Fruit fly (Drosophila melanogaster) whole organism, embryonic: ENCODE measurements around the gene bark.

ENCODE experiments used
- Abd-B ChIP-seq: fragments of 200-800 bp; sonication (Bioruptor generic); optimal IDR thresholded peaks from 2 replicates; lab custom pipeline; 2018; ENCODE audit warnings: missing biosample characterization, mild to moderate bottlenecking, missing genetic modification characterization, moderate library complexity
- Adf1 ChIP-seq: fragments of 200-800 bp; sonication (Bioruptor generic); IDR thresholded peaks from 2 replicates; pipeline ENCODE4 v1.3.6; 2022; ENCODE audit warnings: missing biosample characterization, missing genetic modification characterization
- Aef1 ChIP-seq: fragments of 200-800 bp; sonication (Bioruptor generic); IDR thresholded peaks from 3 replicates; pipeline ENCODE4 v1.3.6; 2022; ENCODE audit warnings: missing biosample characterization, missing genetic modification characterization
- CG10267 ChIP-seq: fragments of 200-800 bp; sonication (Bioruptor generic); optimal IDR thresholded peaks from 2 replicates; lab custom pipeline; 2018; ENCODE audit warnings: missing biosample characterization, mild to moderate bottlenecking, missing genetic modification characterization, moderate library complexity
- CG11247 ChIP-seq: fragments of 200-800 bp; sonication (Bioruptor generic); IDR thresholded peaks from 2 replicates; pipeline ENCODE4 v1.3.6; 2022; ENCODE audit warnings: missing biosample characterization, missing genetic modification characterization
- CG15073 ChIP-seq: fragments of 200-800 bp; sonication (Bioruptor generic); optimal IDR thresholded peaks from 2 replicates; lab custom pipeline; 2016; ENCODE audit warnings: missing biosample characterization, missing genetic modification characterization
- CG15269 ChIP-seq: fragments of 200-800 bp; sonication (Bioruptor generic); optimal IDR thresholded peaks from 2 replicates; lab custom pipeline; 2018; ENCODE audit warnings: missing biosample characterization, mild to moderate bottlenecking, missing genetic modification characterization, moderate library complexity
- CG1602 ChIP-seq: fragments of 200-800 bp; sonication (Bioruptor generic); optimal IDR thresholded peaks from 3 replicates; lab custom pipeline; 2016; ENCODE audit warnings: missing biosample characterization, missing genetic modification characterization
- CG16813 ChIP-seq: fragments of 200-800 bp; sonication (Bioruptor generic); IDR thresholded peaks from 3 replicates; pipeline ENCODE4 v1.3.6; 2022; ENCODE audit warnings: missing biosample characterization, missing genetic modification characterization; ENCODE audit not compliant: partially characterized antibody
- CG2199 ChIP-seq: fragments of 200-800 bp; sonication (Bioruptor generic); IDR thresholded peaks from 3 replicates; pipeline ENCODE4 v1.3.6; 2022; ENCODE audit warnings: missing biosample characterization, missing genetic modification characterization
- CG30020 ChIP-seq: fragments of 200-800 bp; optimal IDR thresholded peaks from 2 replicates; lab custom pipeline; 2019; ENCODE audit warnings: missing biosample characterization, mild to moderate bottlenecking, missing genetic modification characterization, moderate library complexity
- CG3065 ChIP-seq: fragments of 200-800 bp; sonication (Bioruptor generic); optimal IDR thresholded peaks from 2 replicates; lab custom pipeline; 2016; ENCODE audit warnings: missing biosample characterization, missing genetic modification characterization
- CG32772 ChIP-seq: fragments of 200-800 bp; sonication (Bioruptor generic); IDR thresholded peaks from 2 replicates; pipeline ENCODE4 v1.3.6; 2022; ENCODE audit warnings: missing biosample characterization, missing genetic modification characterization
- CG43689 ChIP-seq: fragments of 200-800 bp; sonication (Bioruptor generic); IDR thresholded peaks from 2 replicates; pipeline ENCODE4 v1.3.6; 2022; ENCODE audit warnings: missing biosample characterization, missing genetic modification characterization
- CG6813 ChIP-seq: fragments of 200-800 bp; sonication (Bioruptor generic); optimal IDR thresholded peaks from 2 replicates; lab custom pipeline; 2017; ENCODE audit warnings: missing biosample characterization, missing genetic modification characterization, mild to moderate bottlenecking, moderate library complexity, missing genetic modification reagents
- CG8089 ChIP-seq: fragments of 200-800 bp; sonication (Bioruptor generic); optimal IDR thresholded peaks from 3 replicates; lab custom pipeline; 2016; ENCODE audit warnings: missing biosample characterization, missing genetic modification characterization
- CG8359 ChIP-seq: fragments of 200-800 bp; sonication (Bioruptor generic); optimal IDR thresholded peaks from 2 replicates; lab custom pipeline; 2017; ENCODE audit warnings: missing biosample characterization, mild to moderate bottlenecking, missing genetic modification characterization, borderline replicate concordance
- CG8388 ChIP-seq: fragments of 200-800 bp; sonication (Bioruptor generic); optimal IDR thresholded peaks from 2 replicates; lab custom pipeline; 2019; ENCODE audit warnings: missing biosample characterization, mild to moderate bottlenecking, missing genetic modification characterization, moderate library complexity
- CG9609 ChIP-seq: fragments of 200-800 bp; sonication (Bioruptor generic); optimal IDR thresholded peaks from 3 replicates; lab custom pipeline; 2016; ENCODE audit warnings: missing biosample characterization, missing genetic modification characterization
- CTCF ChIP-seq: fragments of 200-800 bp; sonication (Bioruptor generic); optimal IDR thresholded peaks from 2 replicates; lab custom pipeline; 2017; ENCODE audit warnings: missing biosample characterization, mild to moderate bottlenecking, missing genetic modification characterization, moderate library complexity
- CoRest ChIP-seq: fragments of 200-800 bp; sonication (Bioruptor generic); optimal IDR thresholded peaks from 3 replicates; lab custom pipeline; 2018; ENCODE audit warnings: missing biosample characterization, mild to moderate bottlenecking, missing genetic modification characterization, moderate library complexity
- D ChIP-seq, 2 experiments: fragments of 200-800 bp in 1 of 2; fragments of >200 bp in 1 of 2; sonication (Bioruptor generic) in 1 of 2; optimal IDR thresholded peaks; 2 replicates in 1 of 2; 3 replicates in 1 of 2; lab custom pipeline; 2017; ENCODE audit warnings: mild to moderate bottlenecking in 1 of 2, missing biosample characterization in 1 of 2, missing genetic modification characterization in 1 of 2, missing genetic modification reagents in 1 of 2
- Doc3 ChIP-seq: fragments of 200-800 bp; sonication (Bioruptor generic); IDR thresholded peaks from 3 replicates; pipeline ENCODE4 v1.3.6; 2022; ENCODE audit warnings: missing biosample characterization, missing genetic modification characterization; ENCODE audit not compliant: partially characterized antibody
- ERR ChIP-seq: fragments of 200-800 bp; sonication (Bioruptor generic); optimal IDR thresholded peaks from 2 replicates; lab custom pipeline; 2016; ENCODE audit warnings: missing biosample characterization, missing genetic modification characterization
- Hand ChIP-seq: fragments of 200-800 bp; sonication (Bioruptor generic); optimal IDR thresholded peaks from 2 replicates; lab custom pipeline; 2017; ENCODE audit warnings: mild to moderate bottlenecking, missing biosample characterization, missing genetic modification reagents, missing genetic modification characterization
- Hr3 ChIP-seq: fragments of 200-800 bp; sonication (Bioruptor generic); optimal IDR thresholded peaks from 3 replicates; lab custom pipeline; 2016; ENCODE audit warnings: missing biosample characterization, missing genetic modification characterization
- Hr39 ChIP-seq: fragments of >200 bp; optimal IDR thresholded peaks from 2 replicates; lab custom pipeline; 2017
- MESR4 ChIP-seq: fragments of 200-800 bp; sonication (Bioruptor generic); optimal IDR thresholded peaks from 2 replicates; lab custom pipeline; 2018; ENCODE audit warnings: missing biosample characterization, mild to moderate bottlenecking, missing genetic modification characterization, moderate library complexity
- Max ChIP-seq: fragments of 200-800 bp; sonication (Bioruptor generic); optimal IDR thresholded peaks from 2 replicates; lab custom pipeline; 2016; ENCODE audit warnings: missing biosample characterization, mild to moderate bottlenecking, missing genetic modification characterization
- NC2β ChIP-seq: fragments of 200-800 bp; sonication (Bioruptor generic); optimal IDR thresholded peaks from 2 replicates; lab custom pipeline; 2016; ENCODE audit warnings: missing biosample characterization, missing genetic modification characterization
- Ravus ChIP-seq: fragments of 200-800 bp; sonication (Bioruptor generic); IDR thresholded peaks from 2 replicates; pipeline ENCODE4 v1.3.6; 2022; ENCODE audit warnings: missing biosample characterization, missing genetic modification characterization
- Xbp1 ChIP-seq: fragments of 200-800 bp; sonication (Bioruptor generic); optimal IDR thresholded peaks from 3 replicates; lab custom pipeline; 2016; ENCODE audit warnings: missing biosample characterization, mild to moderate bottlenecking, missing genetic modification characterization
- al ChIP-seq: fragments of 200-800 bp; sonication (Bioruptor generic); IDR thresholded peaks from 2 replicates; pipeline ENCODE4 v1.3.6; 2022; ENCODE audit warnings: missing biosample characterization, missing genetic modification characterization
- ara ChIP-seq: fragments of 200-800 bp; sonication (Bioruptor generic); IDR thresholded peaks from 2 replicates; pipeline ENCODE4 v1.3.6; 2022; ENCODE audit warnings: missing biosample characterization, missing genetic modification characterization
- bcd ChIP-seq: fragments of 200-800 bp; sonication (Bioruptor generic); optimal IDR thresholded peaks from 2 replicates; lab custom pipeline; 2017; ENCODE audit warnings: missing biosample characterization, mild to moderate bottlenecking, missing genetic modification characterization
- cad ChIP-seq: fragments of >200 bp; optimal IDR thresholded peaks from 2 replicates; lab custom pipeline; 2017; ENCODE audit warnings: missing biosample characterization, missing genetic modification characterization
- crp ChIP-seq, 2 experiments: fragments of 200-800 bp; sonication (Bioruptor generic); optimal IDR thresholded peaks; 2 replicates in 1 of 2; 3 replicates in 1 of 2; lab custom pipeline; 2017; ENCODE audit warnings: missing biosample characterization in 2 of 2, missing genetic modification characterization in 2 of 2, mild to moderate bottlenecking in 1 of 2, moderate library complexity in 1 of 2
- dmrt11E ChIP-seq: fragments of 200-800 bp; sonication (Bioruptor generic); optimal IDR thresholded peaks from 3 replicates; lab custom pipeline; 2018; ENCODE audit warnings: missing biosample characterization, mild to moderate bottlenecking, missing genetic modification characterization, moderate library complexity
- dpn ChIP-seq, 2 experiments: fragments of 200-800 bp; sonication (Bioruptor generic); optimal IDR thresholded peaks; 3 replicates each; lab custom pipeline; 2016; ENCODE audit warnings: missing biosample characterization in 2 of 2, missing genetic modification characterization in 2 of 2
- eve ChIP-seq, 2 experiments: fragments of >200 bp; optimal IDR thresholded peaks; 2 replicates each; lab custom pipeline; 2017; ENCODE audit warnings: missing biosample characterization in 2 of 2, missing genetic modification characterization in 2 of 2
- fd96Cb ChIP-seq: fragments of 200-800 bp; sonication (Bioruptor generic); optimal IDR thresholded peaks from 2 replicates; lab custom pipeline; 2018; ENCODE audit warnings: missing biosample characterization, mild to moderate bottlenecking, missing genetic modification characterization, moderate library complexity
- gcm2 ChIP-seq: fragments of 200-800 bp; sonication (Bioruptor generic); optimal IDR thresholded peaks from 2 replicates; lab custom pipeline; 2016; ENCODE audit warnings: missing biosample characterization, missing genetic modification characterization
- gsb ChIP-seq: fragments of 200-800 bp; sonication (Bioruptor generic); IDR thresholded peaks from 2 replicates; pipeline ENCODE4 v1.3.6; 2022; ENCODE audit warnings: missing biosample characterization, missing genetic modification characterization
- luna ChIP-seq: fragments of 200-800 bp; sonication (Bioruptor generic); optimal IDR thresholded peaks from 2 replicates; lab custom pipeline; 2016; ENCODE audit warnings: missing biosample characterization, missing genetic modification characterization
- p53 ChIP-seq: fragments of 200-800 bp; sonication (Bioruptor generic); optimal IDR thresholded peaks from 2 replicates; lab custom pipeline; 2016; ENCODE audit warnings: missing biosample characterization, missing genetic modification characterization
- phol ChIP-seq: fragments of 200-800 bp; sonication (Bioruptor generic); optimal IDR thresholded peaks from 3 replicates; lab custom pipeline; 2018; ENCODE audit warnings: missing biosample characterization, mild to moderate bottlenecking, missing genetic modification characterization, moderate library complexity
- pnt ChIP-seq: fragments of 200-800 bp; sonication (Bioruptor generic); optimal IDR thresholded peaks from 3 replicates; lab custom pipeline; 2016; ENCODE audit warnings: missing biosample characterization, missing genetic modification characterization
- repo ChIP-seq: fragments of 200-800 bp; sonication (Bioruptor generic); optimal IDR thresholded peaks from 2 replicates; lab custom pipeline; 2016; ENCODE audit warnings: missing biosample characterization, missing genetic modification characterization
- trem ChIP-seq: fragments of 200-800 bp; optimal IDR thresholded peaks from 3 replicates; lab custom pipeline; 2019; ENCODE audit warnings: missing biosample characterization, mild to moderate bottlenecking, missing genetic modification characterization, moderate library complexity
- trh ChIP-seq: fragments of 200-800 bp; sonication (Bioruptor generic); optimal IDR thresholded peaks from 2 replicates; lab custom pipeline; 2016; ENCODE audit warnings: missing biosample characterization, missing genetic modification characterization
- zen ChIP-seq: fragments of 200-800 bp; sonication (Bioruptor generic); optimal IDR thresholded peaks from 3 replicates; lab custom pipeline; 2018; ENCODE audit warnings: missing biosample characterization, mild to moderate bottlenecking, missing genetic modification characterization, moderate library complexity

The bark gene

dm6 chr2L:3840975-3841374 lies 54.0 kb downstream of the bark start (continued):
- TF ChIP-seq D (optimal IDR thresholded peaks at IDR 0.05; lab: Kevin White, UChicago) (no peak), D (GFP tag; optimal IDR thresholded peaks at IDR 0.05; lab: Kevin White, UChicago) (peak; percentile 58), CG9609 (GFP tag; lab: Kevin White, UChicago) (no peak), zen (tag; lab: Kevin White, UChicago) (peak; percentile 51), CG30020 (tag; lab: Kevin White, UChicago) (no peak), trem (tag; lab: Kevin White, UChicago) (peak; percentile 11), CG8359 (GFP tag; lab: Kevin White, UChicago) (peak; percentile 5), CG1602 (peak; percentile 11), ara (peak; percentile 81), dpn (GFP tag; optimal IDR thresholded peaks at IDR 0.05; lab: Kevin White, UChicago) (peak in 1 of 2 experiments; percentile 11), CoRest (tag; lab: Kevin White, UChicago) (peak; percentile 5), MESR4 (no peak), CG15073 (GFP tag; lab: Kevin White, UChicago) (no peak), crp (GFP tag; optimal IDR thresholded peaks at IDR 0.05; lab: Kevin White, UChicago) (no peak), Max (no peak), gcm2 (GFP tag; lab: Kevin White, UChicago) (no peak), bcd (GFP tag; lab: Kevin White, UChicago) (no peak), luna (GFP tag; lab: Kevin White, UChicago) (no peak), Hr3 (GFP tag; lab: Kevin White, UChicago) (no peak), Ravus (GFP tag; lab: Robert Waterston, UW) (no peak), CG8089 (GFP tag; lab: Kevin White, UChicago) (no peak), CG3065 (peak; percentile 22), pnt (GFP tag; lab: Kevin White, UChicago) (peak; percentile 8), fd96Cb (tag; lab: Kevin White, UChicago) (peak; percentile 49), CG16813 (GFP tag; lab: Robert Waterston, UW) (no peak), CG32772 (GFP tag; lab: Robert Waterston, UW) (0 out of 2 replicates have a peak, but pooled peaks have one; percentile 19), CG43689 (GFP tag; lab: Robert Waterston, UW) (no peak), CG10267 (peak; percentile 32), Aef1 (no peak), CG6813 (GFP tag; lab: Kevin White, UChicago) (peak; percentile 20), Xbp1 (GFP tag; lab: Kevin White, UChicago) (peak; percentile 20), CG11247 (GFP tag; lab: Robert Waterston, UW) (no peak), Hand (GFP tag; lab: Kevin White, UChicago) (no peak), cad (GFP tag; lab: Kevin White, UChicago) (no peak), CG8388 (GFP tag; lab: Kevin White, UChicago) (peak; percentile 39), phol (tag; lab: Kevin White, UChicago) (peak; percentile 60), gsb (no peak), Hr39 (lab: Kevin White, UChicago) (no peak), CTCF (no peak), Doc3 (no peak), CG2199 (GFP tag; lab: Robert Waterston, UW) (0 out of 3 replicates have a peak, but pooled peaks have one; percentile 34), al (no peak), p53 (GFP tag; lab: Kevin White, UChicago) (no peak), NC2β (GFP tag; lab: Kevin White, UChicago) (no peak), ERR (GFP tag; lab: Kevin White, UChicago) (no peak), repo (GFP tag; lab: Kevin White, UChicago) (no peak), eve (GFP tag; optimal IDR thresholded peaks at IDR 0.05; lab: Kevin White, UChicago) (no peak), trh (GFP tag; lab: Kevin White, UChicago) (no peak), Abd-B (GFP tag; lab: Kevin White, UChicago) (no peak), CG15269 (tag; lab: Kevin White, UChicago) (no peak), dmrt11E (tag; lab: Kevin White, UChicago) (peak; percentile 76), Adf1 (no peak)
